Fruit fly (Drosophila melanogaster): ENCODE measurements around the gene Rh2.

Rh2 gene

DNA sequence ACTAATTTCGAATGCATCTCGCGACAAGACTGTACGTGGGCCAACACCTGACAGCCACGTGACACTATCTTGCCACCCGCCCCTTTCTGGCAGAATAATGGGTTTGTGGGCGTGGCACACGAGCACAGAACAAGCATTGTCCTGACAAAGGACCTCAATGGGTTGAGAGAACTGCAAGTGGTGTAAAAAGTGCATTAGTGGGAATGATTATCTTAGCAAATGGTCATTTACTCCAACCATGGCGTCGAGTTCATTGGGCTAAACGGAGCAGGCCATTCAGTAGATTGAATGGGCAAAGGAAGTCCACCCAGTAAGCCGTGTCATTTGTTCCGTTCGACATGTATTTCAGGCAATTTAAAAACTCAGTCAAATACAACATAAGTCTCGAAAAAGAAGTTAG is 1.4 kb upstream of the Rh2 start, which contains the start of gene CG14297:
Gene CG14297 (plus strand): TSS at position 301 of the 400 bp plus-strand sequence.
- TF ChIP-seq Abd-B (GFP tag; optimal IDR thresholded peaks at IDR 0.05) = no peak
- no peak for TF ChIP-seq h (GFP tag; optimal IDR thresholded peaks at IDR 0.05)
- no peak for TF ChIP-seq Jra (GFP tag; optimal IDR thresholded peaks at IDR 0.05)
- no peak for TF ChIP-seq HLH106 (tag; optimal IDR thresholded peaks at IDR 0.05)
- TF ChIP-seq Dfd (GFP tag; optimal IDR thresholded peaks at IDR 0.05) = no peak
- TF ChIP-seq dmrt93B (GFP tag; optimal IDR thresholded peaks at IDR 0.05) = no peak
- TF ChIP-seq lola (GFP tag; optimal IDR thresholded peaks at IDR 0.05) = no peak
- no peak for TF ChIP-seq Hr78 (GFP tag; optimal IDR thresholded peaks at IDR 0.05)
- no peak for TF ChIP-seq CrebA (GFP tag; optimal IDR thresholded peaks at IDR 0.05; ENCODE audit: borderline replicate concordance)
- no peak for TF ChIP-seq pan (optimal IDR thresholded peaks at IDR 0.05)
- no peak for TF ChIP-seq Vsx2 (GFP tag; optimal IDR thresholded peaks at IDR 0.05; ENCODE audit: partially characterized antibody)
- TF ChIP-seq Hr83 (GFP tag; optimal IDR thresholded peaks at IDR 0.05; ENCODE audit: poor library complexity, severe bottlenecking) = no peak
- no peak for TF ChIP-seq CG9705 (GFP tag; optimal IDR thresholded peaks at IDR 0.05)
- TF ChIP-seq GATAd (GFP tag; optimal IDR thresholded peaks at IDR 0.05) = no peak
- no peak for TF ChIP-seq Hnf4 (GFP tag; optimal IDR thresholded peaks at IDR 0.05)
- TF ChIP-seq foxo (GFP tag; optimal IDR thresholded peaks at IDR 0.05) = no peak
- no peak for TF ChIP-seq dsf (GFP tag; optimal IDR thresholded peaks at IDR 0.05; ENCODE audit: borderline replicate concordance)
- TF ChIP-seq dl (GFP tag; optimal IDR thresholded peaks at IDR 0.05; ENCODE audit: insufficient read depth in 1 of 2, partially characterized antibody in 2 of 2) = no peak
- no peak for TF ChIP-seq woc (GFP tag; optimal IDR thresholded peaks at IDR 0.05)
- no peak for TF ChIP-seq sv (GFP tag; optimal IDR thresholded peaks at IDR 0.05)

DNA sequence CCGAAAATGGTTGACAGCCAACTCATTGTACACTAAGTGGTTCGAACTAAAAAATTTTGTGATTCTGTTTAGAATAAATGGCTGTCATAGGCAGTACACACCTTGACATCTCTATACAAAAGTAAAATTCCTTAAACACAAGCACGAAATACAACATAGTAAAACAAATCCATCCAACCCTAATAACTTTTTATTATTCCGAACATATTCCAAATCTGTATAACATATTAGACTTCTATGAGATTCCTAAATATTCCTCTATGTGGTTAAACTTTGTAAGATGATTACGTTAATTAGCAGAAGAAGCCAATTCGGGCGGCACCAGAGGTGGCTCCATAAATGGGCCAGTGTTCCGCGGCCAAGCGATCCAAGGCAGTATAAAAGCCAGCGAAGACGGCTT is 2.9 kb downstream of the Rh2 start, which contains the start of gene CG14294:
Gene CG14294 (minus strand): TSS at position 101 of the 400 bp plus-strand sequence.
- TF ChIP-seq Jra (GFP tag; optimal IDR thresholded peaks at IDR 0.05) (no peak), brk (GFP tag; optimal IDR thresholded peaks at IDR 0.05) (no peak), Mio (GFP tag; optimal IDR thresholded peaks at IDR 0.05) (no peak), sv (GFP tag; optimal IDR thresholded peaks at IDR 0.05) (no peak)

- TF ChIP-seq lola (GFP tag; optimal IDR thresholded peaks at IDR 0.05) = no peak
- no peak for TF ChIP-seq dl (GFP tag; optimal IDR thresholded peaks at IDR 0.05; ENCODE audit: insufficient read depth in 1 of 2, partially characterized antibody in 2 of 2)
- TF ChIP-seq Rel (GFP tag; optimal IDR thresholded peaks at IDR 0.05) = no peak
- no peak for TF ChIP-seq Rel (tag; optimal IDR thresholded peaks at IDR 0.05)
- no peak for TF ChIP-seq brk (GFP tag; optimal IDR thresholded peaks at IDR 0.05)
- no peak for TF ChIP-seq dsf (GFP tag; optimal IDR thresholded peaks at IDR 0.05; ENCODE audit: borderline replicate concordance)
Observed at dm6 chr3R:18902858-18903257, 3.6 kb downstream of the Rh2 start, which contains the start of gene CG34284. Gene CG34284, minus strand, starts transcription at chr3R:18902933.

DNA sequence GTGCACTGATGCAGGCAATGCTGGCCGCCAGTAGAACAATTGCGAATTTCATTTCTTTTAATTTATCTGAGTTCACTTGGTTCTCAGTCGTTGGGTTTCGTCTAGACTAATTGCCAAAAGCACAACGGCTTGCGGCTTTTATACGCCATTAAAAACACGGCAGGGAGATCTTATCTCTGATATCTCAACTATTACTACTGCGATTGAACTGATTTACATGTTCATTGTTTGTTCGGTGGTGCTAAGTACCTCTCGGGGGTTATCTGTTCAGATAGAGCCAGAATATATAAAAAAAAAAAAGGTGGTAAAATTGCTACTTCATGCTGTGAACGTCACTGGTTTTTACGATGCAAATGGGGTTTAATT is 6.3 kb downstream of the Rh2 start, which contains the start of gene CG14292:
Gene CG14292 (minus strand): TSS at position 101 of the 366 bp plus-strand sequence.
- TF ChIP-seq Jra (GFP tag; optimal IDR thresholded peaks at IDR 0.05) (no peak), N (GFP tag; optimal IDR thresholded peaks at IDR 0.05) (no peak), br (GFP tag; optimal IDR thresholded peaks at IDR 0.05) (no peak), dmrt93B (GFP tag; optimal IDR thresholded peaks at IDR 0.05) (no peak), OdsH (GFP tag; optimal IDR thresholded peaks at IDR 0.05) (no peak), Dfd (GFP tag; optimal IDR thresholded peaks at IDR 0.05) (no peak), pan (optimal IDR thresholded peaks at IDR 0.05) (no peak), Hr78 (GFP tag; optimal IDR thresholded peaks at IDR 0.05) (no peak), Vsx2 (GFP tag; optimal IDR thresholded peaks at IDR 0.05; ENCODE audit: partially characterized antibody) (no peak), Sp1 (GFP tag; optimal IDR thresholded peaks at IDR 0.05) (no peak), sage (GFP tag; optimal IDR thresholded peaks at IDR 0.05) (no peak), HLH106 (tag; optimal IDR thresholded peaks at IDR 0.05) (no peak), h (GFP tag; optimal IDR thresholded peaks at IDR 0.05) (no peak), sv (GFP tag; optimal IDR thresholded peaks at IDR 0.05) (no peak), brk (GFP tag; optimal IDR thresholded peaks at IDR 0.05) (no peak), Hr83 (GFP tag; optimal IDR thresholded peaks at IDR 0.05; ENCODE audit: poor library complexity, severe bottlenecking) (no peak), foxo (GFP tag; optimal IDR thresholded peaks at IDR 0.05) (no peak), CrebA (GFP tag; optimal IDR thresholded peaks at IDR 0.05; ENCODE audit: borderline replicate concordance) (no peak), dl (GFP tag; optimal IDR thresholded peaks at IDR 0.05; ENCODE audit: insufficient read depth in 1 of 2, partially characterized antibody in 2 of 2) (no peak), psq (GFP tag; optimal IDR thresholded peaks at IDR 0.05) (no peak)

Measured in whole organism, wandering third instar larva.